Fruit fly (Drosophila melanogaster) whole organism, embryonic: Measurements from ENCODE around the gene CG33281.

Experiments used
- C15 ChIP-seq: fragments of 200-800 bp; sonication (Bioruptor generic); IDR thresholded peaks from 3 replicates; pipeline ENCODE4 v1.3.6; 2022; ENCODE audit warnings: missing biosample characterization, missing genetic modification characterization
- CG10462 ChIP-seq: fragments of 200-800 bp; sonication (Bioruptor generic); optimal IDR thresholded peaks from 2 replicates; lab custom pipeline; 2016; ENCODE audit warnings: missing biosample characterization, missing genetic modification characterization
- CG10654 ChIP-seq: fragments of 200-800 bp; sonication (Bioruptor generic); optimal IDR thresholded peaks from 2 replicates; lab custom pipeline; 2016; ENCODE audit warnings: missing biosample characterization, missing genetic modification characterization
- CG12299 ChIP-seq: fragments of 200-800 bp; sonication (Bioruptor generic); optimal IDR thresholded peaks from 2 replicates; lab custom pipeline; 2018; ENCODE audit warnings: missing biosample characterization, mild to moderate bottlenecking, missing genetic modification characterization
- CG15011 ChIP-seq: fragments of 200-800 bp; sonication (Bioruptor generic); optimal IDR thresholded peaks from 3 replicates; lab custom pipeline; 2018; ENCODE audit warnings: missing biosample characterization, mild to moderate bottlenecking, missing genetic modification characterization
- CG17361 ChIP-seq: fragments of 200-800 bp; sonication (Bioruptor generic); IDR thresholded peaks from 3 replicates; pipeline ENCODE4 v1.3.6; 2022; ENCODE audit warnings: missing biosample characterization, missing genetic modification characterization
- CG1792 ChIP-seq: fragments of 200-800 bp; sonication (Bioruptor generic); optimal IDR thresholded peaks from 2 replicates; lab custom pipeline; 2016; ENCODE audit warnings: missing biosample characterization, missing genetic modification characterization
- CG2199 ChIP-seq: fragments of 200-800 bp; sonication (Bioruptor generic); IDR thresholded peaks from 3 replicates; pipeline ENCODE4 v1.3.6; 2022; ENCODE audit warnings: missing biosample characterization, missing genetic modification characterization
- CG30431 ChIP-seq: fragments of 200-800 bp; sonication (Bioruptor generic); optimal IDR thresholded peaks from 2 replicates; lab custom pipeline; 2017; ENCODE audit warnings: missing biosample characterization, missing genetic modification characterization
- CG32772 ChIP-seq: fragments of 200-800 bp; sonication (Bioruptor generic); IDR thresholded peaks from 2 replicates; pipeline ENCODE4 v1.3.6; 2022; ENCODE audit warnings: missing biosample characterization, missing genetic modification characterization
- CG4404 ChIP-seq: fragments of 200-800 bp; sonication (Bioruptor generic); IDR thresholded peaks from 2 replicates; pipeline ENCODE4 v1.3.6; 2022; ENCODE audit warnings: missing biosample characterization, missing genetic modification characterization
- CG6254 ChIP-seq: fragments of 200-800 bp; sonication (Bioruptor generic); optimal IDR thresholded peaks from 3 replicates; lab custom pipeline; 2017; ENCODE audit warnings: mild to moderate bottlenecking, missing biosample characterization, missing genetic modification reagents, missing genetic modification characterization
- CG6654 ChIP-seq: fragments of 200-800 bp; sonication (Bioruptor generic); optimal IDR thresholded peaks from 2 replicates; lab custom pipeline; 2017; ENCODE audit warnings: missing biosample characterization, mild to moderate bottlenecking, missing genetic modification characterization
- CG8290 ChIP-seq, 3 experiments: fragments of 200-800 bp; sonication (Bioruptor generic); optimal IDR thresholded peaks; 2 replicates each; lab custom pipeline; 2016 to 2019; ENCODE audit warnings: missing biosample characterization in 3 of 3, missing genetic modification characterization in 3 of 3, mild to moderate bottlenecking in 2 of 3, moderate library complexity in 1 of 3
- Camta ChIP-seq: fragments of 200-800 bp; sonication (Bioruptor generic); optimal IDR thresholded peaks from 2 replicates; lab custom pipeline; 2016; ENCODE audit warnings: missing biosample characterization, missing genetic modification characterization
- D19A ChIP-seq: fragments of 200-800 bp; optimal IDR thresholded peaks from 3 replicates; lab custom pipeline; 2019; ENCODE audit warnings: missing biosample characterization, mild to moderate bottlenecking, missing genetic modification characterization, moderate library complexity
- D19B ChIP-seq: fragments of 200-800 bp; sonication (Bioruptor generic); optimal IDR thresholded peaks from 2 replicates; lab custom pipeline; 2017; ENCODE audit warnings: missing biosample characterization, mild to moderate bottlenecking, missing genetic modification characterization
- ERR ChIP-seq: fragments of 200-800 bp; sonication (Bioruptor generic); optimal IDR thresholded peaks from 2 replicates; lab custom pipeline; 2016; ENCODE audit warnings: missing biosample characterization, missing genetic modification characterization
- Elba2 ChIP-seq: fragments of 200-800 bp; sonication (Bioruptor generic); optimal IDR thresholded peaks from 3 replicates; lab custom pipeline; 2016; ENCODE audit warnings: missing biosample characterization, missing genetic modification characterization
- GATAe ChIP-seq: fragments of 200-800 bp; sonication (Bioruptor generic); conservative IDR thresholded peaks from 2 replicates; pipeline ENCODE4 v1.3.6; 2022; ENCODE audit warnings: missing biosample characterization, missing genetic modification characterization
- Hr3 ChIP-seq: fragments of 200-800 bp; sonication (Bioruptor generic); optimal IDR thresholded peaks from 3 replicates; lab custom pipeline; 2016; ENCODE audit warnings: missing biosample characterization, missing genetic modification characterization
- Nf-YA ChIP-seq: fragments of 200-800 bp; sonication (Bioruptor generic); IDR thresholded peaks from 2 replicates; pipeline ENCODE4 v1.3.6; 2022; ENCODE audit warnings: missing biosample characterization, missing genetic modification characterization
- Optix ChIP-seq: fragments of 200-800 bp; sonication (Bioruptor generic); IDR thresholded peaks from 3 replicates; pipeline ENCODE4 v1.3.6; 2022; ENCODE audit warnings: missing biosample characterization, missing genetic modification characterization
- Pdp1 ChIP-seq, 2 experiments: fragments of 200-800 bp; sonication (Bioruptor generic); optimal IDR thresholded peaks; 3 replicates each; lab custom pipeline; 2016; ENCODE audit warnings: missing biosample characterization in 2 of 2, missing genetic modification characterization in 2 of 2, mild to moderate bottlenecking in 1 of 2, moderate library complexity in 1 of 2
- Sox102F ChIP-seq: fragments of 200-800 bp; sonication (Bioruptor generic); optimal IDR thresholded peaks from 2 replicates; lab custom pipeline; 2018; ENCODE audit warnings: missing biosample characterization, mild to moderate bottlenecking, missing genetic modification characterization, moderate library complexity
- Ssrp ChIP-seq: fragments of 200-800 bp; sonication (Bioruptor generic); optimal IDR thresholded peaks from 2 replicates; lab custom pipeline; 2018; ENCODE audit warnings: missing biosample characterization, mild to moderate bottlenecking, missing genetic modification characterization, moderate library complexity
- Trl ChIP-seq, 3 experiments: fragments of >200 bp in 2 of 3; fragments of 200-800 bp in 1 of 3; sonication (Bioruptor generic) in 1 of 3; optimal IDR thresholded peaks; 2 replicates in 1 of 3; 3 replicates in 2 of 3; lab custom pipeline; 2016 to 2017; ENCODE audit warnings: missing biosample characterization in 1 of 3, missing genetic modification characterization in 1 of 3
- al ChIP-seq: fragments of 200-800 bp; sonication (Bioruptor generic); IDR thresholded peaks from 2 replicates; pipeline ENCODE4 v1.3.6; 2022; ENCODE audit warnings: missing biosample characterization, missing genetic modification characterization
- cad ChIP-seq: fragments of >200 bp; optimal IDR thresholded peaks from 2 replicates; lab custom pipeline; 2017; ENCODE audit warnings: missing biosample characterization, missing genetic modification characterization
- crol ChIP-seq: fragments of 200-800 bp; sonication (Bioruptor generic); IDR thresholded peaks from 2 replicates; pipeline ENCODE4 v1.3.6; 2022; ENCODE audit warnings: missing biosample characterization, missing genetic modification characterization
- da ChIP-seq: fragments of 200-800 bp; sonication (Bioruptor generic); optimal IDR thresholded peaks from 2 replicates; lab custom pipeline; 2016; ENCODE audit warnings: missing biosample characterization, missing genetic modification characterization
- danr ChIP-seq: fragments of 200-800 bp; sonication (Bioruptor generic); IDR thresholded peaks from 2 replicates; pipeline ENCODE4 v1.3.6; 2022; ENCODE audit warnings: missing biosample characterization, missing genetic modification characterization
- dm ChIP-seq: fragments of 200-800 bp; sonication (Bioruptor generic); optimal IDR thresholded peaks from 3 replicates; lab custom pipeline; 2016; ENCODE audit warnings: missing biosample characterization, missing genetic modification characterization
- emc ChIP-seq: fragments of 200-800 bp; sonication (Bioruptor generic); optimal IDR thresholded peaks from 2 replicates; lab custom pipeline; 2016; ENCODE audit warnings: missing biosample characterization, missing genetic modification characterization
- ewg ChIP-seq: fragments of 200-800 bp; sonication (Bioruptor generic); optimal IDR thresholded peaks from 3 replicates; lab custom pipeline; 2017; ENCODE audit warnings: mild to moderate bottlenecking, missing biosample characterization, missing genetic modification reagents, missing genetic modification characterization
- fd64A ChIP-seq: fragments of 200-800 bp; sonication (Bioruptor generic); optimal IDR thresholded peaks from 3 replicates; lab custom pipeline; 2018; ENCODE audit warnings: missing biosample characterization, mild to moderate bottlenecking, missing genetic modification characterization
- fd96Cb ChIP-seq: fragments of 200-800 bp; sonication (Bioruptor generic); optimal IDR thresholded peaks from 2 replicates; lab custom pipeline; 2018; ENCODE audit warnings: missing biosample characterization, mild to moderate bottlenecking, missing genetic modification characterization, moderate library complexity
- ind ChIP-seq: fragments of 200-800 bp; sonication (Bioruptor generic); optimal IDR thresholded peaks from 3 replicates; lab custom pipeline; 2016; ENCODE audit warnings: missing biosample characterization, missing genetic modification characterization
- kay ChIP-seq: fragments of 200-800 bp; sonication (Bioruptor generic); optimal IDR thresholded peaks from 2 replicates; lab custom pipeline; 2016; ENCODE audit warnings: missing biosample characterization, missing genetic modification characterization
- lola ChIP-seq, 3 experiments: fragments of >200 bp in 2 of 3; fragments of 200-800 bp in 1 of 3; sonication (Bioruptor generic) in 1 of 3; optimal IDR thresholded peaks; 2 replicates each; lab custom pipeline; 2017 to 2019; ENCODE audit warnings: missing biosample characterization in 3 of 3, missing genetic modification characterization in 3 of 3, mild to moderate bottlenecking in 1 of 3, moderate library complexity in 1 of 3
- oc ChIP-seq: fragments of 200-800 bp; sonication (Bioruptor generic); optimal IDR thresholded peaks from 2 replicates; lab custom pipeline; 2018; ENCODE audit warnings: missing biosample characterization, mild to moderate bottlenecking, missing genetic modification characterization, moderate library complexity
- ro ChIP-seq: fragments of 200-800 bp; sonication (Bioruptor generic); IDR thresholded peaks from 2 replicates; pipeline ENCODE4 v1.3.6; 2022; ENCODE audit warnings: missing biosample characterization, missing genetic modification characterization
- run ChIP-seq: fragments of 200-800 bp; sonication (Bioruptor generic); optimal IDR thresholded peaks from 3 replicates; lab custom pipeline; 2018; ENCODE audit warnings: missing biosample characterization, mild to moderate bottlenecking, missing genetic modification characterization
- seq ChIP-seq: fragments of 200-800 bp; sonication (Bioruptor generic); IDR thresholded peaks from 2 replicates; pipeline ENCODE4 v1.3.6; 2022; ENCODE audit warnings: missing biosample characterization, missing genetic modification characterization
- ttk ChIP-seq: fragments of 200-800 bp; sonication (Bioruptor generic); IDR thresholded peaks from 2 replicates; pipeline ENCODE4 v2.1.2; 2022; ENCODE audit warnings: missing biosample characterization, missing genetic modification characterization
- tx ChIP-seq: fragments of 200-800 bp; sonication (Bioruptor generic); optimal IDR thresholded peaks from 2 replicates; lab custom pipeline; 2016; ENCODE audit warnings: missing biosample characterization, missing genetic modification characterization
- unc-4 ChIP-seq: fragments of 200-800 bp; sonication (Bioruptor generic); IDR thresholded peaks from 2 replicates; pipeline ENCODE4 v1.3.6; 2022; ENCODE audit warnings: missing biosample characterization, missing genetic modification characterization; ENCODE audit not compliant: partially characterized antibody
- z ChIP-seq: fragments of 200-800 bp; sonication (Bioruptor generic); IDR thresholded peaks from 3 replicates; pipeline ENCODE4 v1.3.6; 2022; ENCODE audit warnings: missing biosample characterization, missing genetic modification characterization
- zen2 ChIP-seq: fragments of 200-800 bp; sonication (Bioruptor generic); IDR thresholded peaks from 3 replicates; pipeline ENCODE4 v1.3.6; 2022; ENCODE audit warnings: missing biosample characterization, missing genetic modification characterization; ENCODE audit not compliant: partially characterized antibody

The CG33281 gene

dm6 chr2L:3348146-3348747 lies 24.2 kb downstream of the CG33281 start (continued):
- peak; percentile 65; the same call in 1 of the 2 replicates for TF ChIP-seq ro (GFP tag; lab: Robert Waterston, UW)
- no peak for TF ChIP-seq emc
- TF ChIP-seq CG4404 (GFP tag; lab: Robert Waterston, UW) = peak; percentile 61
- peak; percentile 57; the same call in 1 of the 3 replicates for TF ChIP-seq C15 (GFP tag; lab: Robert Waterston, UW)
- TF ChIP-seq tx (GFP tag; lab: Kevin White, UChicago) = peak; percentile 33
- TF ChIP-seq CG15011 (GFP tag; lab: Kevin White, UChicago) = peak; percentile 39
- no peak for TF ChIP-seq Trl (optimal IDR thresholded peaks at IDR 0.05; lab: Kevin White, UChicago)
- TF ChIP-seq Trl (GFP tag; optimal IDR thresholded peaks at IDR 0.05; lab: Kevin White, UChicago) = peak; percentile 51
- peak; percentile 70 for TF ChIP-seq CG10654 (GFP tag; lab: Kevin White, UChicago)
- TF ChIP-seq CG1792 (GFP tag; lab: Kevin White, UChicago) = peak; percentile 44
- peak; percentile 64 for TF ChIP-seq Hr3 (GFP tag; lab: Kevin White, UChicago)
- TF ChIP-seq GATAe (GFP tag; lab: Robert Waterston, UW) = no peak; the same call in 1 of the 2 replicates
- TF ChIP-seq CG2199 (GFP tag; lab: Robert Waterston, UW) = peak; percentile 79; the same call in 2 of the 3 replicates
- peak; percentile 73 for TF ChIP-seq D19A (tag; lab: Kevin White, UChicago)
- TF ChIP-seq Nf-YA = peak; percentile 77
- no peak for TF ChIP-seq cad (GFP tag; lab: Kevin White, UChicago)
- peak; percentile 79 for TF ChIP-seq CG6254
- no peak for TF ChIP-seq unc-4
- peak; percentile 46 for TF ChIP-seq CG10462 (GFP tag; lab: Kevin White, UChicago)
- TF ChIP-seq D19B = no peak
- TF ChIP-seq CG30431 (GFP tag; lab: Kevin White, UChicago) = peak; percentile 29
- TF ChIP-seq ind = peak; percentile 78
- peak; percentile 65 for TF ChIP-seq Camta (GFP tag; lab: Kevin White, UChicago)
- TF ChIP-seq CG32772 (GFP tag; lab: Robert Waterston, UW) = peak; percentile 92
- peak; percentile 62 for TF ChIP-seq CG6654
- peak; percentile 79 for TF ChIP-seq danr (GFP tag; lab: Robert Waterston, UW)
- TF ChIP-seq ttk (GFP tag; lab: Robert Waterston, UW) = peak; percentile 92
- TF ChIP-seq dm (GFP tag; lab: Kevin White, UChicago) = peak; percentile 10
- TF ChIP-seq CG12299 (tag; lab: Kevin White, UChicago) = peak; percentile 14
- TF ChIP-seq lola (GFP tag; optimal IDR thresholded peaks at IDR 0.05; lab: Kevin White, UChicago) = peak in 1 of 3 experiments; percentile 48
- peak; percentile 81 for TF ChIP-seq run (tag; lab: Kevin White, UChicago)
- peak; percentile 22 for TF ChIP-seq CG8290 (GFP tag; optimal IDR thresholded peaks at IDR 0.05; lab: Kevin White, UChicago)
- TF ChIP-seq CG8290 (tag; optimal IDR thresholded peaks at IDR 0.05; lab: Kevin White, UChicago) = no peak
- peak; percentile 50; the same call in 1 of the 3 replicates for TF ChIP-seq z (GFP tag; lab: Robert Waterston, UW)
- peak; percentile 70 for TF ChIP-seq fd64A (GFP tag; lab: Kevin White, UChicago)
- peak; percentile 53 to 57 for TF ChIP-seq Pdp1 (GFP tag; optimal IDR thresholded peaks at IDR 0.05; lab: Kevin White, UChicago)
- peak; percentile 17 for TF ChIP-seq ERR (GFP tag; lab: Kevin White, UChicago)
- TF ChIP-seq kay (GFP tag; lab: Kevin White, UChicago) = peak; percentile 68
- TF ChIP-seq CG17361 = peak; percentile 83
- peak; percentile 47 for TF ChIP-seq seq (GFP tag; lab: Robert Waterston, UW)
- peak; percentile 87 for TF ChIP-seq crol (GFP tag; lab: Robert Waterston, UW)
- TF ChIP-seq zen2 (GFP tag; lab: Robert Waterston, UW) = no peak
- TF ChIP-seq da (GFP tag; lab: Kevin White, UChicago) = no peak
- TF ChIP-seq al (GFP tag; lab: Robert Waterston, UW) = 0 out of 2 replicates have a peak, but pooled peaks have one; percentile 40
- TF ChIP-seq Optix (GFP tag; lab: Robert Waterston, UW) = peak; percentile 85
- TF ChIP-seq Elba2 (GFP tag; lab: Kevin White, UChicago) = no peak
- TF ChIP-seq ewg = peak; percentile 84
- peak; percentile 85 for TF ChIP-seq oc
- TF ChIP-seq fd96Cb (tag; lab: Kevin White, UChicago) = peak; percentile 90
- peak; percentile 80 for TF ChIP-seq Ssrp (tag; lab: Kevin White, UChicago)
- peak; percentile 95 for TF ChIP-seq Sox102F
